Worm (Caenorhabditis elegans) whole organism, mixed stage, embryonic: ENCODE data around the gene cox-6C.

Experiments
- ces-1 ChIP-seq: fragments of 150-350 bp; optimal IDR thresholded peaks from 2 replicates; lab custom pipeline; 2014; ENCODE audit warnings: missing biosample characterization, missing genetic modification reagents, missing genetic modification characterization
- lsy-2 ChIP-seq: fragments of 150-350 bp; optimal IDR thresholded peaks from 2 replicates; lab custom pipeline; 2014; ENCODE audit warnings: missing biosample characterization, missing genetic modification characterization
- nhr-2 ChIP-seq: fragments of 150-350 bp; optimal IDR thresholded peaks from 2 replicates; lab custom pipeline; 2014; ENCODE audit warnings: missing biosample characterization, missing genetic modification characterization
- nhr-28 ChIP-seq: fragments of 150-350 bp; optimal IDR thresholded peaks from 2 replicates; lab custom pipeline; 2014; ENCODE audit warnings: missing biosample characterization, missing genetic modification characterization
- nhr-76 ChIP-seq: sonication (generic microtip); optimal IDR thresholded peaks from 2 replicates; lab custom pipeline; 2017; ENCODE audit warnings: missing biosample characterization, missing genetic modification characterization
- pha-4 ChIP-seq: fragments of 150-350 bp; optimal IDR thresholded peaks from 2 replicates; lab custom pipeline; 2018; ENCODE audit warnings: missing biosample characterization, missing genetic modification reagents, missing genetic modification characterization
- snpc-4 ChIP-seq: fragments of 150-350 bp; optimal IDR thresholded peaks from 2 replicates; lab custom pipeline; 2014; ENCODE audit warnings: missing biosample characterization, missing genetic modification characterization

- TF ChIP-seq pha-4 (tag; lab: Kevin White, UChicago) (no peak), lsy-2 (no peak), nhr-28 (tag; lab: Kevin White, UChicago) (no peak), ces-1 (no peak), nhr-2 (no peak), snpc-4 (tag; lab: Kevin White, UChicago) (no peak), nhr-76 (no peak)
Observed at ce11 chrIV:164777-165176, 38.2 kb downstream of the cox-6C start, which contains the start of gene cutl-24.
